Fruit fly (Drosophila melanogaster) whole organism, wandering third instar larva: Measurements from ENCODE around the gene CG9922.
A peak's percentile ranks its signal among the peaks of the same experiment; 100 is the strongest.

Source experiments
- CG32264 ChIP-seq: fragments of 200-800 bp; sonication (Bioruptor generic); optimal IDR thresholded peaks from 2 replicates; lab custom pipeline; 2016; ENCODE audit warnings: missing biosample characterization, missing genetic modification characterization
- CG9705 ChIP-seq: fragments of 200-800 bp; sonication (Bioruptor generic); optimal IDR thresholded peaks from 2 replicates; lab custom pipeline; 2018; ENCODE audit warnings: missing biosample characterization, mild to moderate bottlenecking, missing genetic modification characterization
- CrebA ChIP-seq: fragments of 200-800 bp; sonication (Bioruptor generic); optimal IDR thresholded peaks from 2 replicates; lab custom pipeline; 2016; ENCODE audit warnings: missing biosample characterization, mild to moderate bottlenecking, missing genetic modification characterization, borderline replicate concordance
- Dfd ChIP-seq: fragments of >200 bp; optimal IDR thresholded peaks from 2 replicates; lab custom pipeline; 2017; ENCODE audit warnings: missing biosample characterization, missing genetic modification characterization
- Dif ChIP-seq: fragments of 200-275, 200-300 bp; sonication (Bioruptor generic); optimal IDR thresholded peaks from 2 replicates; lab custom pipeline; 2018; ENCODE audit warnings: missing biosample characterization, missing genetic modification characterization; ENCODE audit not compliant: partially characterized antibody
- GATAd ChIP-seq: sonication (Bioruptor generic); optimal IDR thresholded peaks from 2 replicates; lab custom pipeline; 2016; ENCODE audit warnings: missing biosample characterization, missing genetic modification characterization
- HLH106 ChIP-seq: fragments of 200-800 bp; optimal IDR thresholded peaks from 3 replicates; lab custom pipeline; 2019; ENCODE audit warnings: missing biosample characterization, mild to moderate bottlenecking, missing genetic modification characterization, moderate library complexity
- Hnf4 ChIP-seq: fragments of 200-800 bp; sonication (Bioruptor generic); optimal IDR thresholded peaks from 2 replicates; lab custom pipeline; 2016; ENCODE audit warnings: missing biosample characterization, mild to moderate bottlenecking, missing genetic modification characterization
- Hr78 ChIP-seq: fragments of >200 bp; optimal IDR thresholded peaks from 2 replicates; lab custom pipeline; 2017; ENCODE audit warnings: missing biosample characterization, missing genetic modification characterization
- Hr83 ChIP-seq: fragments of 200-300 bp; sonication (Bioruptor generic); optimal IDR thresholded peaks from 2 replicates; lab custom pipeline; 2016; ENCODE audit warnings: missing biosample characterization, mild to moderate bottlenecking, missing genetic modification characterization, moderate library complexity; ENCODE audit not compliant: poor library complexity, severe bottlenecking
- Jra ChIP-seq: sonication (Bioruptor generic); optimal IDR thresholded peaks from 2 replicates; lab custom pipeline; 2016; ENCODE audit warnings: missing biosample characterization, missing genetic modification characterization
- Mio ChIP-seq: sonication (Bioruptor generic); optimal IDR thresholded peaks from 2 replicates; lab custom pipeline; 2016; ENCODE audit warnings: missing biosample characterization, missing genetic modification characterization
- Myc ChIP-seq: fragments of >200 bp; optimal IDR thresholded peaks from 2 replicates; lab custom pipeline; 2017
- N ChIP-seq: fragments of >200 bp; optimal IDR thresholded peaks from 2 replicates; lab custom pipeline; 2018; ENCODE audit warnings: missing biosample characterization, missing external identifiers, missing genetic modification characterization
- OdsH ChIP-seq: fragments of 200-800 bp; sonication (Bioruptor generic); optimal IDR thresholded peaks from 2 replicates; lab custom pipeline; 2016; ENCODE audit warnings: missing biosample characterization, mild to moderate bottlenecking, missing genetic modification characterization
- Rel ChIP-seq, 2 experiments: fragments of 200-800 bp; sonication (Bioruptor generic) in 1 of 2; optimal IDR thresholded peaks; 2 replicates in 1 of 2; 3 replicates in 1 of 2; lab custom pipeline; 2016 to 2019; ENCODE audit warnings: mild to moderate bottlenecking in 2 of 2, missing biosample characterization in 2 of 2, missing genetic modification characterization in 2 of 2, moderate library complexity in 1 of 2
- Sp1 ChIP-seq: fragments of 200-800 bp; sonication (Bioruptor generic); optimal IDR thresholded peaks from 3 replicates; lab custom pipeline; 2019; ENCODE audit warnings: missing biosample characterization, mild to moderate bottlenecking, missing genetic modification characterization, moderate library complexity
- Vsx2 ChIP-seq: fragments of 200-300, 225-300 bp; sonication (Bioruptor generic); optimal IDR thresholded peaks from 2 replicates; lab custom pipeline; 2018; ENCODE audit warnings: missing biosample characterization, missing genetic modification characterization; ENCODE audit not compliant: partially characterized antibody
- br ChIP-seq: fragments of 200-800 bp; sonication (Bioruptor generic); optimal IDR thresholded peaks from 2 replicates; lab custom pipeline; 2016; ENCODE audit warnings: missing biosample characterization, missing genetic modification characterization
- brk ChIP-seq: fragments of 200-800 bp; sonication (Bioruptor generic); optimal IDR thresholded peaks from 2 replicates; lab custom pipeline; 2016; ENCODE audit warnings: missing biosample characterization, mild to moderate bottlenecking, missing genetic modification characterization
- dl ChIP-seq, 2 experiments: fragments of 175-275, 200-275 bp in 1 of 2; fragments of 200-275 bp in 1 of 2; sonication (Bioruptor generic); optimal IDR thresholded peaks; lab custom pipeline; 2018; ENCODE audit warnings: mild to moderate bottlenecking in 2 of 2, missing biosample characterization in 2 of 2, missing genetic modification characterization in 2 of 2, moderate library complexity in 2 of 2; ENCODE audit not compliant: partially characterized antibody in 2 of 2, insufficient read depth in 1 of 2
- dmrt93B ChIP-seq: fragments of 200-800 bp; sonication (Bioruptor generic); optimal IDR thresholded peaks from 2 replicates; lab custom pipeline; 2018; ENCODE audit warnings: missing biosample characterization, mild to moderate bottlenecking, missing genetic modification characterization
- dsf ChIP-seq: sonication (Bioruptor generic); optimal IDR thresholded peaks from 2 replicates; lab custom pipeline; 2016; ENCODE audit warnings: missing biosample characterization, missing genetic modification characterization, borderline replicate concordance
- ey ChIP-seq: fragments of 200-800 bp; sonication (Bioruptor generic); optimal IDR thresholded peaks from 2 replicates; lab custom pipeline; 2016; ENCODE audit warnings: missing biosample characterization, missing genetic modification characterization
- foxo ChIP-seq, 2 experiments: fragments of 200-800 bp; sonication (Bioruptor generic); optimal IDR thresholded peaks; 2 replicates in 1 of 2; 3 replicates in 1 of 2; lab custom pipeline; 2016 to 2017; ENCODE audit warnings: missing biosample characterization in 2 of 2, missing genetic modification characterization in 2 of 2
- fru ChIP-seq: fragments of 200-800 bp; sonication (Bioruptor generic); optimal IDR thresholded peaks from 3 replicates; lab custom pipeline; 2016; ENCODE audit warnings: missing biosample characterization, mild to moderate bottlenecking, missing genetic modification characterization
- h ChIP-seq: fragments of 200-800 bp; sonication (Bioruptor generic); optimal IDR thresholded peaks from 3 replicates; lab custom pipeline; 2016; ENCODE audit warnings: missing biosample characterization, mild to moderate bottlenecking, missing genetic modification characterization
- jim ChIP-seq: fragments of 175-275, 200-325 bp; sonication (Bioruptor generic); optimal IDR thresholded peaks from 2 replicates; lab custom pipeline; 2016; ENCODE audit warnings: missing biosample characterization, mild to moderate bottlenecking, missing genetic modification characterization
- pan ChIP-seq: fragments of >200 bp; optimal IDR thresholded peaks from 2 replicates; lab custom pipeline; 2017
- psq ChIP-seq: fragments of 200-800 bp; sonication (Bioruptor generic); optimal IDR thresholded peaks from 3 replicates; lab custom pipeline; 2017; ENCODE audit warnings: missing biosample characterization, mild to moderate bottlenecking, missing genetic modification characterization, moderate library complexity
- rgr ChIP-seq: fragments of 200-800 bp; sonication (Bioruptor generic); optimal IDR thresholded peaks from 3 replicates; lab custom pipeline; 2016; ENCODE audit warnings: missing biosample characterization, mild to moderate bottlenecking, missing genetic modification characterization
- sv ChIP-seq: fragments of 200-800 bp; sonication (Bioruptor generic); optimal IDR thresholded peaks from 3 replicates; lab custom pipeline; 2016; ENCODE audit warnings: missing biosample characterization, missing genetic modification characterization
- usp ChIP-seq: fragments of >200 bp; optimal IDR thresholded peaks from 2 replicates; lab custom pipeline; 2017; ENCODE audit warnings: missing biosample characterization, missing genetic modification characterization
- woc ChIP-seq: sonication (Bioruptor generic); optimal IDR thresholded peaks from 2 replicates; lab custom pipeline; 2016; ENCODE audit warnings: missing biosample characterization, mild to moderate bottlenecking, missing genetic modification characterization

Gene CG9922

dm6 chr3R:14028873-14029369, 7.3 kb downstream of the CG9922 start, which contains the start of gene Cyp6d5:
TSS of gene Cyp6d5 (plus strand) at chr3R:14029228.
- TF ChIP-seq Sp1 (no peak), Hnf4 (no peak), Jra (GFP tag; lab: Kevin White, UChicago) (peak; percentile 9), Rel (GFP tag; optimal IDR thresholded peaks at IDR 0.05; lab: Kevin White, UChicago) (no peak), Rel (tag; optimal IDR thresholded peaks at IDR 0.05; lab: Kevin White, UChicago) (peak; percentile 56), Dif (GFP tag; lab: Kevin White, UChicago) (no peak)

dm6 chr3R:14028158-14028557, 8.0 kb downstream of the CG9922 start:
- TF ChIP-seq pan (lab: Kevin White, UChicago): no peak
- no peak for TF ChIP-seq dl (GFP tag; optimal IDR thresholded peaks at IDR 0.05; lab: Kevin White, UChicago; ENCODE audit: insufficient read depth in 1 of 2, partially characterized antibody in 2 of 2)
- no peak for TF ChIP-seq Vsx2 (GFP tag; lab: Kevin White, UChicago)
- TF ChIP-seq GATAd (GFP tag; lab: Kevin White, UChicago): no peak
- TF ChIP-seq Hr83 (GFP tag; lab: Kevin White, UChicago): no peak
- TF ChIP-seq woc (GFP tag; lab: Kevin White, UChicago): no peak
- no peak for TF ChIP-seq Mio (GFP tag; lab: Kevin White, UChicago)
- TF ChIP-seq usp (GFP tag; lab: Kevin White, UChicago): no peak
- no peak for TF ChIP-seq Sp1
- no peak for TF ChIP-seq Hr78 (GFP tag; lab: Kevin White, UChicago)
- no peak for TF ChIP-seq N (GFP tag; lab: Kevin White, UChicago)
- TF ChIP-seq sv: no peak
- TF ChIP-seq jim (GFP tag; lab: Kevin White, UChicago): no peak
- TF ChIP-seq OdsH (GFP tag; lab: Kevin White, UChicago): no peak

- TF ChIP-seq Myc (lab: Kevin White, UChicago) (no peak), brk (GFP tag; lab: Kevin White, UChicago) (no peak), Sp1 (peak; percentile 12), HLH106 (tag; lab: Kevin White, UChicago) (peak; percentile 40), Hnf4 (peak; percentile 7), Dif (GFP tag; lab: Kevin White, UChicago) (no peak), pan (lab: Kevin White, UChicago) (no peak), Dfd (GFP tag; lab: Kevin White, UChicago) (no peak), fru (no peak), sv (no peak), usp (GFP tag; lab: Kevin White, UChicago) (no peak), psq (GFP tag; lab: Kevin White, UChicago) (no peak), ey (GFP tag; lab: Kevin White, UChicago) (peak; percentile 21), dsf (GFP tag; lab: Kevin White, UChicago) (no peak), Hr83 (GFP tag; lab: Kevin White, UChicago) (no peak), Hr78 (GFP tag; lab: Kevin White, UChicago) (no peak), rgr (GFP tag; lab: Kevin White, UChicago) (no peak), woc (GFP tag; lab: Kevin White, UChicago) (no peak), Jra (GFP tag; lab: Kevin White, UChicago) (no peak), N (GFP tag; lab: Kevin White, UChicago) (no peak), dmrt93B (GFP tag; lab: Kevin White, UChicago) (no peak), CG9705 (no peak), foxo (GFP tag; optimal IDR thresholded peaks at IDR 0.05; lab: Kevin White, UChicago) (peak; percentile 35 to 56), CrebA (GFP tag; lab: Kevin White, UChicago) (no peak), br (GFP tag; lab: Kevin White, UChicago) (peak; percentile 5), Rel (GFP tag; optimal IDR thresholded peaks at IDR 0.05; lab: Kevin White, UChicago) (no peak), Rel (tag; optimal IDR thresholded peaks at IDR 0.05; lab: Kevin White, UChicago) (peak; percentile 15), h (GFP tag; lab: Kevin White, UChicago) (peak; percentile 17), CG32264 (GFP tag; lab: Kevin White, UChicago) (no peak)
These were observed 9.1 kb downstream of the CG9922 start for dm6 chr3R:14026953-14027721.
